Fruit fly (Drosophila melanogaster): ENCODE results near the gene CG44355.

DNA sequence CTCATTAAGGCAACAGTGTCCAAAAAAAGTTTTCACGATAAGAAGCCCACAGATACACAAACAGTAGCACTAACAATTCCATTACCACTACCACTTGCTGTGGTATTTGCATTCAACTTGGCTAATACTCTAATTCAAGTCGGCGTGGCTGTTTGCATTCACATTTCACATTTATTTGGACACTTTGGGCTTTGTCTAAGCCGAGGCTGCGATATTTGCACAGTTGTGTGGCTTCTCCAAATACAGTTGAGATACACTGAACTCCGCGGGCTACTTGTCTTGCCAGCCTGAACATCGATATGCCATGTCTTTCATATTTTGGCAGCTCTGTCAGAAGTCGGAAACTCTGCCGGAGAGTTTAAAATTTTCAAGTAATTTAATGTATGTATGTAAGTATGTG lies 39.7 kb downstream of the CG44355 start:
- TF ChIP-seq N (GFP tag; optimal IDR thresholded peaks at IDR 0.05): no peak
- no peak for TF ChIP-seq CG9705 (GFP tag; optimal IDR thresholded peaks at IDR 0.05)
- TF ChIP-seq pan (optimal IDR thresholded peaks at IDR 0.05): no peak
- TF ChIP-seq h (GFP tag; optimal IDR thresholded peaks at IDR 0.05): no peak
- no peak for TF ChIP-seq Hr78 (GFP tag; optimal IDR thresholded peaks at IDR 0.05)
- no peak for TF ChIP-seq fru (GFP tag; optimal IDR thresholded peaks at IDR 0.05)
- no peak for TF ChIP-seq Rel (GFP tag; optimal IDR thresholded peaks at IDR 0.05)
- no peak for TF ChIP-seq Rel (tag; optimal IDR thresholded peaks at IDR 0.05)
- no peak for TF ChIP-seq Myc (optimal IDR thresholded peaks at IDR 0.05)
- TF ChIP-seq Dfd (GFP tag; optimal IDR thresholded peaks at IDR 0.05): no peak
- TF ChIP-seq dmrt93B (GFP tag; optimal IDR thresholded peaks at IDR 0.05): no peak

All from whole organism, wandering third instar larva.